Worm (Caenorhabditis elegans) whole organism, L4/young adult: ENCODE data around the gene dars-2.

Experiments
- W03F9.2 ChIP-seq: fragments of 150-350 bp; optimal IDR thresholded peaks from 2 replicates; lab custom pipeline; 2014; ENCODE audit warnings: missing biosample characterization, missing genetic modification characterization
- him-1 ChIP-seq: sonication (generic microtip); optimal IDR thresholded peaks from 2 replicates; lab custom pipeline; 2016; ENCODE audit warnings: missing genotype, missing genetic modification reagents, missing genetic modification characterization, missing compliant biosample characterization

- TF ChIP-seq him-1 (tag; lab: Kevin White, UChicago) (no peak), W03F9.2 (no peak)
Measured at ce11 chrV:12094030-12094429, 45.5 kb downstream of the dars-2 start, which contains the start of gene nhr-208.
